Worm (Caenorhabditis elegans): ENCODE results near the gene F19B2.6.
A peak's percentile ranks its signal among the peaks of the same experiment; 100 is the strongest.

The F19B2.6 gene

ce11 chrV:20192102-20192880 is 34.0 kb downstream of the F19B2.6 start, which contains the start of the genes fbxa-115 and Y113G7B.27:
TSS of gene fbxa-115 (minus strand) at chrV:20192152.
TSS of gene Y113G7B.27 (plus strand) at chrV:20192830.
- TF ChIP-seq lin-26 (GFP tag; IDR thresholded peaks at IDR 0.05) (no peak), ZK185.1 (tag; optimal IDR thresholded peaks at IDR 0.05; ENCODE audit: poor library complexity, severe bottlenecking) (no peak), attf-5 (GFP tag; optimal IDR thresholded peaks at IDR 0.05) (no peak), ztf-28 (GFP tag; IDR thresholded peaks at IDR 0.05) (no peak), pha-4 (tag; optimal IDR thresholded peaks at IDR 0.05) (no peak), ztf-22 (GFP tag; optimal IDR thresholded peaks at IDR 0.05) (no peak), lin-40 (tag; optimal IDR thresholded peaks at IDR 0.05) (no peak), gei-17 (GFP tag; optimal IDR thresholded peaks at IDR 0.05) (no peak), ets-4 (GFP tag; optimal IDR thresholded peaks at IDR 0.05) (no peak), egl-44 (GFP tag; IDR thresholded peaks at IDR 0.05) (no peak), snpc-1.3 (tag; optimal IDR thresholded peaks at IDR 0.05; ENCODE audit: insufficient read depth) (no peak), dpff-1 (tag; optimal IDR thresholded peaks at IDR 0.05) (no peak), lin-54 (GFP tag; optimal IDR thresholded peaks at IDR 0.05) (no peak), snpc-1.1 (tag; optimal IDR thresholded peaks at IDR 0.05; ENCODE audit: insufficient read depth) (no peak), ekl-4 (GFP tag; IDR thresholded peaks at IDR 0.05) (no peak), sea-2 (GFP tag; IDR thresholded peaks at IDR 0.05) (no peak), F57C9.4 (tag; optimal IDR thresholded peaks at IDR 0.05) (no peak), attf-6 (GFP tag; IDR thresholded peaks at IDR 0.05) (no peak), mes-4 (tag; optimal IDR thresholded peaks at IDR 0.05) (no peak)

- TF ChIP-seq lin-40 (tag; optimal IDR thresholded peaks at IDR 0.05), result no peak
- no peak for TF ChIP-seq rpc-1 (optimal IDR thresholded peaks at IDR 0.05)
- TF ChIP-seq rpc-1 (tag; optimal IDR thresholded peaks at IDR 0.05), result no peak
- no peak for TF ChIP-seq ztf-22 (GFP tag; optimal IDR thresholded peaks at IDR 0.05)
- no peak for TF ChIP-seq ceh-91 (GFP tag; IDR thresholded peaks at IDR 0.05)
- TF ChIP-seq ztf-18 (tag; optimal IDR thresholded peaks at IDR 0.05), result no peak
- TF ChIP-seq gei-17 (GFP tag; optimal IDR thresholded peaks at IDR 0.05), result no peak
- no peak for TF ChIP-seq fkh-3 (tag; optimal IDR thresholded peaks at IDR 0.05)
- no peak for TF ChIP-seq Y79H2A.3 (GFP tag; conservative IDR thresholded peaks at IDR 0.05)
- TF ChIP-seq K11D2.4 (GFP tag; IDR thresholded peaks at IDR 0.05), result no peak
- TF ChIP-seq sea-2 (GFP tag; IDR thresholded peaks at IDR 0.05), result no peak
- TF ChIP-seq ceh-40 (GFP tag; IDR thresholded peaks at IDR 0.05), result no peak
- TF ChIP-seq hmg-1.2 (GFP tag; IDR thresholded peaks at IDR 0.05), result no peak
- TF ChIP-seq T26A5.8 (tag; optimal IDR thresholded peaks at IDR 0.05), result no peak
- no peak for TF ChIP-seq lsy-27 (tag; optimal IDR thresholded peaks at IDR 0.05; ENCODE audit: borderline replicate concordance, insufficient read depth)
- no peak for TF ChIP-seq lin-54 (GFP tag; optimal IDR thresholded peaks at IDR 0.05)
Measured at ce11 chrV:20195451-20196036, 37.2 kb downstream of the F19B2.6 start, which contains the start of the genes srh-217 and Y113G7B.28. TSS of gene srh-217 (minus strand) at chrV:20195551. TSS of gene Y113G7B.28 (plus strand) at chrV:20195986.

- TF ChIP-seq let-607 (tag; optimal IDR thresholded peaks at IDR 0.05) (no peak), snpc-1.3 (tag; optimal IDR thresholded peaks at IDR 0.05; ENCODE audit: insufficient read depth) (no peak), ets-4 (GFP tag; optimal IDR thresholded peaks at IDR 0.05) (no peak), lsl-1 (GFP tag; optimal IDR thresholded peaks at IDR 0.05) (peak; percentile 51), tlf-1 (GFP tag; optimal IDR thresholded peaks at IDR 0.05) (no peak), egrh-3 (GFP tag; IDR thresholded peaks at IDR 0.05) (no peak)
Measured at ce11 chrV:20196671-20197070, 38.3 kb downstream of the F19B2.6 start, which contains the start of gene ftr-1. TSS of gene ftr-1 (plus strand) at chrV:20196971.
